Worm (Caenorhabditis elegans) whole organism, L3 larva: Measurements from ENCODE around the gene F17C11.13.

Experiments used
- ama-1 ChIP-seq: fragments of 150-350 bp; optimal IDR thresholded peaks from 2 replicates; lab custom pipeline; 2018
- lin-15B ChIP-seq: fragments of 150-350 bp; optimal IDR thresholded peaks from 2 replicates; lab custom pipeline; 2014; ENCODE audit warnings: missing biosample characterization, missing genetic modification characterization
- snpc-4 ChIP-seq: fragments of 150-350 bp; optimal IDR thresholded peaks from 2 replicates; lab custom pipeline; 2014; ENCODE audit warnings: missing biosample characterization, missing genetic modification characterization

DNA sequence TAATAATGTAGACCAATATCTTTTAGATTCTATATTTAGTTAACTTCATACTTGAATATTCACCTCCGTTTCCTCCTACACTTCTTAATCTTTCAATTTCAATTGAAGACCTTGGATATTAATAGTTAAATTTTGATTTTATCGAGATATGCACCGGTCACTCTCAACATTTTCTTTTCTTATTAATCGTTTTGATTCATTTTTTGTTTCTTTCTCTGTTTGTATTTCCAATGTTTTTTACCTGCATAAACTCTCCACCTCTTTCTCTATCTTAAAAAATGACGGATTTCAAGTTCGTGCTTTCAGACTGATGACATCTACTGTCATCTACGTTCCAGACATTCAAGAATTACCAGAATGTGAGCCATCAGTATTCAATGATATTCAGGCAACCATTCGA, 36.1 kb downstream of the F17C11.13 start, which contains the start of gene frpr-9:
- no peak for TF ChIP-seq ama-1 (lab: Kevin White, UChicago)
- no peak for TF ChIP-seq lin-15B
- TF ChIP-seq snpc-4: no peak
